Worm (Caenorhabditis elegans) whole organism, late embryonic: ENCODE measurements around the gene C17H12.10.

Source experiments
- C38D4.7 ChIP-seq: fragments of 200-800 bp; sonication (Bioruptor generic); optimal IDR thresholded peaks from 2 replicates; lab custom pipeline; 2018; ENCODE audit warnings: mild to moderate bottlenecking, missing genetic modification characterization, moderate library complexity, missing compliant biosample characterization
- K02D7.2 ChIP-seq: sonication (generic microtip); optimal IDR thresholded peaks from 2 replicates; lab custom pipeline; 2017; ENCODE audit warnings: mild to moderate bottlenecking, missing genetic modification characterization, missing compliant biosample characterization
- Y22D7AL.16 ChIP-seq: sonication (generic microtip); optimal IDR thresholded peaks from 2 replicates; lab custom pipeline; 2016; ENCODE audit warnings: missing genetic modification characterization, missing compliant biosample characterization
- ceh-14 ChIP-seq: sonication (generic microtip); optimal IDR thresholded peaks from 2 replicates; lab custom pipeline; 2016; ENCODE audit warnings: missing genotype, missing genetic modification characterization, missing compliant biosample characterization
- ceh-18 ChIP-seq: sonication (generic microtip); optimal IDR thresholded peaks from 2 replicates; lab custom pipeline; 2016; ENCODE audit warnings: missing genetic modification characterization, missing compliant biosample characterization
- ceh-19 ChIP-seq: fragments of 200-800 bp; sonication (Bioruptor generic); optimal IDR thresholded peaks from 2 replicates; lab custom pipeline; 2018; ENCODE audit warnings: mild to moderate bottlenecking, missing genetic modification characterization, missing compliant biosample characterization
- ceh-22 ChIP-seq: sonication (generic microtip); optimal IDR thresholded peaks from 2 replicates; lab custom pipeline; 2017; ENCODE audit warnings: missing biosample characterization, missing genetic modification characterization
- ceh-30 ChIP-seq: fragments of 150-350 bp; optimal IDR thresholded peaks from 2 replicates; lab custom pipeline; 2014; ENCODE audit warnings: missing biosample characterization, missing genetic modification characterization
- ceh-31 ChIP-seq: sonication (generic microtip); optimal IDR thresholded peaks from 2 replicates; lab custom pipeline; 2016; ENCODE audit warnings: missing genetic modification characterization, missing compliant biosample characterization
- ceh-9 ChIP-seq: sonication (generic microtip); optimal IDR thresholded peaks from 2 replicates; lab custom pipeline; 2016; ENCODE audit warnings: mild to moderate bottlenecking, missing genetic modification characterization, inconsistent platforms, missing compliant biosample characterization
- elt-4 ChIP-seq: sonication (generic microtip); optimal IDR thresholded peaks from 2 replicates; lab custom pipeline; 2016; ENCODE audit warnings: missing genetic modification characterization, missing compliant biosample characterization
- ets-4 ChIP-seq: sonication (generic microtip); optimal IDR thresholded peaks from 2 replicates; lab custom pipeline; 2016; ENCODE audit warnings: missing genetic modification characterization, missing compliant biosample characterization
- eyg-1 ChIP-seq: sonication (generic microtip); optimal IDR thresholded peaks from 2 replicates; lab custom pipeline; 2016; ENCODE audit warnings: missing genotype, missing genetic modification characterization, missing compliant biosample characterization
- fax-1 ChIP-seq: sonication (generic microtip); optimal IDR thresholded peaks from 2 replicates; lab custom pipeline; 2016; ENCODE audit warnings: missing genotype, missing genetic modification characterization, missing compliant biosample characterization
- fkh-10 ChIP-seq: fragments of 150-350 bp; optimal IDR thresholded peaks from 2 replicates; lab custom pipeline; 2014; ENCODE audit warnings: missing biosample characterization, missing genetic modification reagents, missing genetic modification characterization
- fkh-6 ChIP-seq: sonication (generic microtip); optimal IDR thresholded peaks from 2 replicates; lab custom pipeline; 2016; ENCODE audit warnings: missing genetic modification characterization, missing compliant biosample characterization
- gmeb-2 ChIP-seq: sonication (generic microtip); optimal IDR thresholded peaks from 2 replicates; lab custom pipeline; 2016; ENCODE audit warnings: missing genetic modification characterization, inconsistent platforms, missing compliant biosample characterization
- hlh-13 ChIP-seq: fragments of 200-800 bp; sonication (Bioruptor generic); optimal IDR thresholded peaks from 2 replicates; lab custom pipeline; 2018; ENCODE audit warnings: mild to moderate bottlenecking, missing genetic modification characterization, missing compliant biosample characterization
- hlh-15 ChIP-seq: sonication (generic microtip); optimal IDR thresholded peaks from 2 replicates; lab custom pipeline; 2016; ENCODE audit warnings: missing genetic modification characterization, missing compliant biosample characterization
- hlh-6 ChIP-seq: sonication (generic microtip); optimal IDR thresholded peaks from 2 replicates; lab custom pipeline; 2016; ENCODE audit warnings: missing genotype, missing genetic modification characterization, missing compliant biosample characterization
- hlh-8 ChIP-seq: sonication (generic microtip); optimal IDR thresholded peaks from 2 replicates; lab custom pipeline; 2016; ENCODE audit warnings: missing genotype, missing genetic modification characterization, missing compliant biosample characterization
- lin-11 ChIP-seq: fragments of 200-800 bp; sonication (Bioruptor generic); optimal IDR thresholded peaks from 2 replicates; lab custom pipeline; 2018; ENCODE audit warnings: mild to moderate bottlenecking, missing genetic modification characterization, missing compliant biosample characterization
- madf-2 ChIP-seq: sonication (generic microtip); optimal IDR thresholded peaks from 2 replicates; lab custom pipeline; 2017; ENCODE audit warnings: missing genetic modification characterization, missing compliant biosample characterization
- mec-3 ChIP-seq: sonication (generic microtip); optimal IDR thresholded peaks from 2 replicates; lab custom pipeline; 2016; ENCODE audit warnings: borderline replicate concordance, missing genetic modification characterization, missing compliant biosample characterization
- nfya-1 ChIP-seq: sonication (generic microtip); optimal IDR thresholded peaks from 2 replicates; lab custom pipeline; 2017; ENCODE audit warnings: missing genetic modification characterization, mild to moderate bottlenecking, missing compliant biosample characterization, antibody characterized with exemption, moderate library complexity
- nhr-11 ChIP-seq: fragments of 150-350 bp; optimal IDR thresholded peaks from 2 replicates; lab custom pipeline; 2014; ENCODE audit warnings: missing biosample characterization, missing genetic modification characterization
- nhr-232 ChIP-seq: sonication (generic microtip); optimal IDR thresholded peaks from 2 replicates; lab custom pipeline; 2016; ENCODE audit warnings: missing genetic modification characterization, missing compliant biosample characterization
- npax-4 ChIP-seq: sonication (generic microtip); optimal IDR thresholded peaks from 2 replicates; lab custom pipeline; 2016; ENCODE audit warnings: missing genetic modification characterization, missing compliant biosample characterization
- pag-3 ChIP-seq: sonication (generic microtip); optimal IDR thresholded peaks from 2 replicates; lab custom pipeline; 2016; ENCODE audit warnings: missing compliant biosample characterization, missing genetic modification characterization, borderline replicate concordance
- pax-1 ChIP-seq: fragments of 150-350 bp; optimal IDR thresholded peaks from 2 replicates; lab custom pipeline; 2014; ENCODE audit warnings: missing biosample characterization, missing genetic modification characterization
- pha-4 ChIP-seq: fragments of 150-350 bp; optimal IDR thresholded peaks from 2 replicates; lab custom pipeline; 2018; ENCODE audit warnings: missing biosample characterization, missing genetic modification reagents, missing genetic modification characterization
- ref-2 ChIP-seq: sonication (generic microtip); optimal IDR thresholded peaks from 2 replicates; lab custom pipeline; 2016; ENCODE audit warnings: missing genetic modification characterization, missing compliant biosample characterization
- rnt-1 ChIP-seq: sonication (generic microtip); optimal IDR thresholded peaks from 2 replicates; lab custom pipeline; 2016; ENCODE audit warnings: missing genetic modification characterization, missing compliant biosample characterization
- sox-2 ChIP-seq: fragments of 200-800 bp; sonication (Bioruptor generic); IDR thresholded peaks from 2 replicates; pipeline ENCODE4 v1.3.6; 2022; ENCODE audit warnings: missing genetic modification reagents, missing genetic modification characterization, missing compliant biosample characterization
- sox-4 ChIP-seq: sonication (generic microtip); optimal IDR thresholded peaks from 2 replicates; lab custom pipeline; 2017; ENCODE audit warnings: mild to moderate bottlenecking, missing genetic modification characterization, inconsistent platforms, missing compliant biosample characterization
- syd-9 ChIP-seq: sonication (generic microtip); optimal IDR thresholded peaks from 2 replicates; lab custom pipeline; 2016; ENCODE audit warnings: mild to moderate bottlenecking, missing genetic modification characterization, moderate library complexity, missing compliant biosample characterization
- tbx-2 ChIP-seq: sonication (generic microtip); optimal IDR thresholded peaks from 2 replicates; lab custom pipeline; 2016; ENCODE audit warnings: missing genetic modification characterization, missing compliant biosample characterization
- unc-42 ChIP-seq: sonication (generic microtip); optimal IDR thresholded peaks from 2 replicates; lab custom pipeline; 2016; ENCODE audit warnings: missing genotype, missing genetic modification characterization, missing compliant biosample characterization
- unc-55 ChIP-seq: sonication (generic microtip); optimal IDR thresholded peaks from 2 replicates; lab custom pipeline; 2017; ENCODE audit warnings: missing biosample characterization, missing genetic modification reagents, missing genetic modification characterization
- unc-86 ChIP-seq: sonication (generic microtip); optimal IDR thresholded peaks from 2 replicates; lab custom pipeline; 2016; ENCODE audit warnings: missing genetic modification characterization, missing compliant biosample characterization
- zip-5 ChIP-seq: sonication (generic microtip); optimal IDR thresholded peaks from 2 replicates; lab custom pipeline; 2016; ENCODE audit warnings: missing genetic modification characterization, missing compliant biosample characterization

C17H12.10 gene

DNA sequence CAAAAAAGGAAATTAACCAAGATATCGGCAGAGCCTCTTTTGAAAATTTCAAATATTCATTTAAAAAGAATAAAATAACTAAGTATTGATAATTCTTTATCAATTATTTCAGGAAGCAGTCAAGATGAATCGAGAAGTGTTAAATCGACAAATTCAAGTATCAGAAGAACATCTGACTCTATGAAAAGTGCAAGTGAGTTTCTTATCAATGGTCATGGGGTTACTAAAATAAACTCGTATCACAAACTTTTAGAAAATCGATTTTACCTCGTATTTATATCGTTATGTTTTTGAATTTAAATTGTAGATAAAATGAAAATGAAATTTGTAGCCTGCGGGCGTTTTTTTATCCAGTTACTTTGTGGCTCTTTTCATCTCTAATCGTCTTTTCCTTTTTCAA lies 35.0 kb upstream of the C17H12.10 start:
- TF ChIP-seq ceh-14 (tag; lab: Kevin White, UChicago) (no peak), rnt-1 (tag; lab: Kevin White, UChicago) (no peak)

DNA sequence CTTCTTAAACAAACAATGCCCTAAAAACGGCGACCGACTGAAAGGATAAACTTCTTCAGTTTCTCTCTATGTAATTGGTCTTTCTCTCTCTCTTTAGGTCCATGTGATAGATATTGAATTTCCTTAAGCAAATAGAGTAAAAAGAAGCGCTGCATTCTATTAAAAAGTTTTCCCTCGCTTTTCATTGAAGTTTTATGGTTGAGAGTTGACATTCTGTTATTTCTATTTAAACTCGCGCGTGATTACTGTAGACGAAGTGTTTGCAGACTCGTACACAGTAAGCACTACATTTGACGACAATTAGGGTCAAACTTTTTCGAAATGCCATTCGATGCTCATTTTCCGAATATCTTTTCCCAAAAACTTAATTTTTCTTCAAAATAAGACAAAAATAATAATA lies 29.4 kb upstream of the C17H12.10 start:
- TF ChIP-seq ceh-9 (tag; lab: Kevin White, UChicago), result no peak
- TF ChIP-seq sox-2 (GFP tag; lab: Robert Waterston, UW), result no peak
- TF ChIP-seq fkh-10 (GFP tag; lab: Kevin White, UChicago), result no peak
- TF ChIP-seq ceh-14 (tag; lab: Kevin White, UChicago), result no peak
- TF ChIP-seq Y22D7AL.16 (tag; lab: Kevin White, UChicago), result no peak
- no peak for TF ChIP-seq elt-4
- no peak for TF ChIP-seq C38D4.7
- no peak for TF ChIP-seq npax-4
- TF ChIP-seq sox-4 (tag; lab: Kevin White, UChicago), result no peak
- TF ChIP-seq hlh-8 (tag; lab: Kevin White, UChicago), result no peak
- no peak for TF ChIP-seq hlh-15
- TF ChIP-seq madf-2 (tag; lab: Kevin White, UChicago), result no peak
- no peak for TF ChIP-seq zip-5
- no peak for TF ChIP-seq unc-86 (tag; lab: Kevin White, UChicago)

DNA sequence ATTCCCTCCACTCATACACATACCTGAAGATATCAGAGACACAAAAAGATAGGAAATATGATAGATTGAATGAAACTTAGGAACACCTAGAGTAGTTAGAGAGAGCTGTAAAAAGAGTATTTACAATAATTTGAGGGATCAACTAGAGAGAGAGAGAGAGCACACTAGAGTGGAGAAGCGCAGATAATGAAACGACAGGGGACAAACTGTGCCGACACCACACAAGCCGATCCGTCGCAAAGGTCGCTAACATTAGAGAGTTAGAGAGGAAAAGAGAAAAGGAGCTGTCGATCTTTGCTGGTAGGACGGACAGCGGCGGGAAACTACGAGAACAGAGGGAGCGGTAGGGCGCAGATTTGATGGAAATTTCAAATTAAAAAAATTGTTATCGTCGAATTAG lies 21.4 kb upstream of the C17H12.10 start, which contains the start of gene dyci-1:
dyci-1 (minus strand) TSS at position 122 of the 400 bp plus-strand sequence.
- no peak for TF ChIP-seq fkh-6
- TF ChIP-seq gmeb-2 (tag; lab: Kevin White, UChicago), result no peak
- TF ChIP-seq madf-2 (tag; lab: Kevin White, UChicago), result no peak
- TF ChIP-seq hlh-8 (tag; lab: Kevin White, UChicago), result no peak
- no peak for TF ChIP-seq syd-9 (tag; lab: Kevin White, UChicago)
- TF ChIP-seq ceh-18, result peak; percentile 32
- peak; percentile 47 for TF ChIP-seq tbx-2 (tag; lab: Kevin White, UChicago)
- TF ChIP-seq fax-1 (tag; lab: Kevin White, UChicago), result no peak
- peak; percentile 1 for TF ChIP-seq ceh-31 (tag; lab: Kevin White, UChicago)
- peak; percentile 2 for TF ChIP-seq ceh-22
- no peak for TF ChIP-seq nhr-11 (tag; lab: Kevin White, UChicago)
- TF ChIP-seq pha-4 (tag; lab: Kevin White, UChicago), result no peak
- TF ChIP-seq eyg-1 (tag; lab: Kevin White, UChicago), result no peak
- TF ChIP-seq mec-3, result no peak
- TF ChIP-seq elt-4, result no peak
- no peak for TF ChIP-seq hlh-6 (tag; lab: Kevin White, UChicago)
- no peak for TF ChIP-seq pag-3 (tag; lab: Kevin White, UChicago)
- TF ChIP-seq C38D4.7, result no peak
- no peak for TF ChIP-seq lin-11 (tag; lab: Kevin White, UChicago)

DNA sequence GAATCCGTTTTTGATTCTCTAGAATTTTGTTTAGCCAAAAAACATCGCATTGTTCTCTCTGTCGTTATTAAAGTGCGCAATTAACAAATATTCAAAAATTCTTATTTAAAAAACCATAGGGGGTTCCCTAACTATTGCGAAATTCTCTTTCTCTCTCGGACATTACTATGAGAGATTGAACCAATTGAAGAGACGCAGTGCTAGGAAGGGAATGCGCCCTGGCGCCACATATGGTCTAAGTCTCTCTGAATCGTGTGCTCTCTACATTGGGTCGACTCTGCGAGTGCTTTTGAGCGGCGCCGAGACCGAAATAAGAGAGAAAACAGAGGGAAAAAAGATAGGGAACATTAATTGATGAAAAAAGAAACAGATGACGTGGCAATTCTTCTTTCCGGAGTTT lies 20.7 kb upstream of the C17H12.10 start:
- TF ChIP-seq ceh-18 (no peak), nfya-1 (tag; lab: Kevin White, UChicago) (peak; percentile 34), unc-55 (GFP tag; lab: Kevin White, UChicago) (peak; percentile 20), unc-42 (tag; lab: Kevin White, UChicago) (peak; percentile 31), nhr-232 (no peak), ets-4 (tag; lab: Kevin White, UChicago) (no peak), ceh-19 (no peak)

DNA sequence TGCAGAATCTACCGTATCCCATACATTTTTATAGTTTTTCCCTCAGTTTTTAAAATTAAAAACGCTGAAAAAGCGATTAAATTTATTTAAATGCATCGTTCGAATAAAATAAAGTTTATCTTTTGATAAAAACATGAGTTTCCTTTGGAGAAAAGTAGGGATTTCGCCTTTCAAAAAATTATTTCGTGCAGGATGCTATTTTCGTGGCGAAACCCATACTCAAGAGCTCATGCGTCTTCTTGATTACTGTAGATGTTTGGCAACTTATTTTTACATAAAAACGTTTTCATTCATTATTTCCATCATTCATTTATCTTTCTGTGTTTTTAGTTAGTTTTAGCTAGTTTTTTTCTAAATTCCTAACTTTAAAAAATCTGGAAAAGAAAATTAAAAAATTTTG lies 16.6 kb upstream of the C17H12.10 start:
- TF ChIP-seq ceh-30 (no peak), K02D7.2 (tag; lab: Kevin White, UChicago) (no peak), fkh-6 (no peak), ref-2 (tag; lab: Kevin White, UChicago) (no peak), pax-1 (tag; lab: Kevin White, UChicago) (no peak), ceh-9 (tag; lab: Kevin White, UChicago) (no peak), hlh-13 (GFP tag; lab: Kevin White, UChicago) (no peak)
